Worm (Caenorhabditis elegans) whole organism, L1 larva: ENCODE results near the gene F35C8.8.

ENCODE experiments used
- ama-1 ChIP-seq: fragments of 150-350 bp; optimal IDR thresholded peaks from 2 replicates; lab custom pipeline; 2014
- dsc-1 ChIP-seq: sonication (generic microtip); optimal IDR thresholded peaks from 2 replicates; lab custom pipeline; 2016; ENCODE audit warnings: mild to moderate bottlenecking, missing genetic modification characterization, missing compliant biosample characterization
- egl-13 ChIP-seq: sonication (generic microtip); optimal IDR thresholded peaks from 2 replicates; lab custom pipeline; 2016; ENCODE audit warnings: missing genotype, missing genetic modification reagents, missing genetic modification characterization, missing compliant biosample characterization
- elt-3 ChIP-seq, 6 experiments: fragments of 150-350 bp in 1 of 6; sonication (generic microtip); optimal IDR thresholded peaks; 2 replicates each; lab custom pipeline; 2017 to 2018; ENCODE audit warnings: missing biosample characterization in 6 of 6, missing genetic modification characterization in 6 of 6, inconsistent platforms in 1 of 6
- lin-13 ChIP-seq: fragments of 150-350 bp; optimal IDR thresholded peaks from 2 replicates; lab custom pipeline; 2014; ENCODE audit warnings: missing biosample characterization, missing genetic modification reagents, missing genetic modification characterization
- nhr-11 ChIP-seq: fragments of 150-350 bp; optimal IDR thresholded peaks from 2 replicates; lab custom pipeline; 2014; ENCODE audit warnings: missing biosample characterization, missing genetic modification characterization
- pqm-1 ChIP-seq: sonication (generic microtip); optimal IDR thresholded peaks from 3 replicates; lab custom pipeline; 2017; ENCODE audit warnings: missing biosample characterization, missing genetic modification characterization
- sptf-1 ChIP-seq: fragments of 150-350 bp; optimal IDR thresholded peaks from 2 replicates; lab custom pipeline; 2014; ENCODE audit warnings: missing biosample characterization, missing genetic modification characterization
- ztf-4 ChIP-seq: fragments of 150-350 bp; optimal IDR thresholded peaks from 2 replicates; lab custom pipeline; 2014; ENCODE audit warnings: missing biosample characterization, missing genetic modification characterization

- TF ChIP-seq pqm-1 (no peak), ama-1 (lab: Kevin White, UChicago) (no peak), nhr-11 (tag; lab: Kevin White, UChicago) (no peak), dsc-1 (no peak), ztf-4 (no peak), lin-13 (GFP tag; lab: Kevin White, UChicago) (no peak), elt-3 (tag; optimal IDR thresholded peaks at IDR 0.05; lab: Kevin White, UChicago) (no peak), sptf-1 (tag; lab: Kevin White, UChicago) (no peak), egl-13 (tag; lab: Kevin White, UChicago) (no peak)
Measured at ce11 chrX:5414250-5414649, 41.8 kb upstream of the F35C8.8 start, which contains the start of gene C41A3.2.
